Worm (Caenorhabditis elegans): ENCODE measurements around the gene hecd-1.
A peak's percentile ranks its signal among the peaks of the same experiment; 100 is the strongest.

hecd-1 gene

ce11 chrIV:7084632-7085160, 59.8 kb downstream of the hecd-1 start, which contains the start of gene rps-4:
rps-4 (minus strand) TSS chrIV:7084682.
- TF ChIP-seq him-1 (tag; optimal IDR thresholded peaks at IDR 0.05) (peak; percentile 56), W03F9.2 (tag; optimal IDR thresholded peaks at IDR 0.05) (peak; percentile 97), dao-5 (tag; optimal IDR thresholded peaks at IDR 0.05) (no peak)
